Worm (Caenorhabditis elegans): ENCODE measurements around the gene swsn-4.

The swsn-4 gene

DNA sequence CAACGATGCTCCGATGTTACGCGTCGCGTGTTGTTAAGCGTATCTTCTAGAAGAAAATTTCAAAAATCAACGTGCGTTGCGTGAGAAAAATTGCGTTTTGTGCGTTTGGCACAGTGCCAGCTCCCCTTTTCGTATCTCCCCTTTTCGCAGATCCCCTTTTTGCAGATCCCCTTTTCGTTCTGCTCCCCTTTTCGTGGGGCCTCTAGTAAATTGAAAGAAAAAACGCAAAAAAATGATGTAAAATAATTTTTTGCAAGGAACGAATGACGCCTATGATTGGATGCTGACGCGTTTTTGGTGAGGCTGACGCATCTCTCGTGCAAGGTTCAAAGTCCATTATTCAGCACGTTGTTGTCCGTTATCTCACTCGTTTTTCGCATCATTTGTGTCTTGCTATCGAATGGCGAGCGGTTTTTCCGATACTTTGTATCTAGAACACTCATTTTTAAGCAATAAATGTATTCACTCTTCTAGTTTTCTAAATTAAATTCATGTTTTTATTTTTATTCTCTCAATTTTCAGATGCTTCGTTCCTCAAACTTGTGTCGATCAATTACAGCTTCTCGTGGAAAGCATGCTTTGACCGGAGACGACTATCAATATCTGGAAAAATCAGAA is 53.4 kb downstream of the swsn-4 start, which contains the start of gene cpt-2 (continued):
- TF ChIP-seq dpl-1 (GFP tag; optimal IDR thresholded peaks at IDR 0.05) (peak; percentile 67 to 82 (median 81)), fos-1 (tag; optimal IDR thresholded peaks at IDR 0.05) (peak; percentile 77), zag-1 (tag; optimal IDR thresholded peaks at IDR 0.05) (peak; percentile 80), rnt-1 (tag; optimal IDR thresholded peaks at IDR 0.05) (peak; percentile 93), unc-98 (GFP tag; IDR thresholded peaks at IDR 0.05) (peak; percentile 76), nhr-90 (tag; optimal IDR thresholded peaks at IDR 0.05; ENCODE audit: poor library complexity) (peak; percentile 93), mef-2 (tag; optimal IDR thresholded peaks at IDR 0.05) (peak; percentile 20), blmp-1 (tag; optimal IDR thresholded peaks at IDR 0.05) (peak; percentile 56), nhr-20 (tag; optimal IDR thresholded peaks at IDR 0.05) (peak; percentile 92), mab-9 (GFP tag; IDR thresholded peaks at IDR 0.05) (peak; percentile 89)

- TF ChIP-seq mdl-1 (tag; optimal IDR thresholded peaks at IDR 0.05) (no peak), mep-1 (tag; optimal IDR thresholded peaks at IDR 0.05) (peak; percentile 4)
Observed at ce11 chrIV:11180077-11180476, 54.3 kb downstream of the swsn-4 start.

Data from whole organism, L1 larva.